Worm (Caenorhabditis elegans) whole organism, midembryonic: ENCODE measurements around the gene set-5.

Experiments used
- T22C8.4 ChIP-seq: fragments of 200-800 bp; sonication (Bioruptor generic); IDR thresholded peaks from 2 replicates; pipeline ENCODE4 v1.3.6; 2022; ENCODE audit warnings: missing genetic modification characterization, missing compliant biosample characterization
- cog-1 ChIP-seq: sonication (generic microtip); optimal IDR thresholded peaks from 2 replicates; lab custom pipeline; 2016; ENCODE audit warnings: missing genetic modification characterization, missing compliant biosample characterization
- flt-1 ChIP-seq: fragments of 200-800 bp; sonication (Bioruptor generic); IDR thresholded peaks from 2 replicates; pipeline ENCODE4 v1.3.6; 2022; ENCODE audit warnings: missing genetic modification characterization, missing compliant biosample characterization
- klf-2 ChIP-seq: fragments of 200-800 bp; sonication (Bioruptor generic); conservative IDR thresholded peaks from 2 replicates; pipeline ENCODE4 v1.3.6; 2022; ENCODE audit warnings: missing genetic modification reagents, missing genetic modification characterization, missing compliant biosample characterization
- med-1 ChIP-seq: sonication (generic microtip); optimal IDR thresholded peaks from 2 replicates; lab custom pipeline; 2017; ENCODE audit warnings: missing genetic modification characterization, mild to moderate bottlenecking, missing compliant biosample characterization, antibody characterized with exemption, missing genetic modification reagents; ENCODE audit not compliant: insufficient read depth
- ref-1 ChIP-seq: fragments of 200-800 bp; sonication (Bioruptor generic); conservative IDR thresholded peaks from 2 replicates; pipeline ENCODE4 v1.3.6; 2022; ENCODE audit warnings: missing genetic modification reagents, missing genetic modification characterization, missing compliant biosample characterization
- tab-1 ChIP-seq: fragments of 200-800 bp; sonication (Bioruptor generic); IDR thresholded peaks from 2 replicates; pipeline ENCODE4 v1.3.6; 2022; ENCODE audit warnings: missing genetic modification characterization, missing compliant biosample characterization
- ztf-23 ChIP-seq: fragments of 200-800 bp; sonication (Bioruptor generic); IDR thresholded peaks from 2 replicates; pipeline ENCODE4 v1.3.6; 2022; ENCODE audit warnings: missing genetic modification reagents, missing genetic modification characterization, missing compliant biosample characterization
- ztf-29 ChIP-seq: fragments of 200-800 bp; sonication (Bioruptor generic); IDR thresholded peaks from 2 replicates; pipeline ENCODE4 v1.3.6; 2022; ENCODE audit warnings: missing genetic modification reagents, missing genetic modification characterization, missing compliant biosample characterization

The set-5 gene

DNA sequence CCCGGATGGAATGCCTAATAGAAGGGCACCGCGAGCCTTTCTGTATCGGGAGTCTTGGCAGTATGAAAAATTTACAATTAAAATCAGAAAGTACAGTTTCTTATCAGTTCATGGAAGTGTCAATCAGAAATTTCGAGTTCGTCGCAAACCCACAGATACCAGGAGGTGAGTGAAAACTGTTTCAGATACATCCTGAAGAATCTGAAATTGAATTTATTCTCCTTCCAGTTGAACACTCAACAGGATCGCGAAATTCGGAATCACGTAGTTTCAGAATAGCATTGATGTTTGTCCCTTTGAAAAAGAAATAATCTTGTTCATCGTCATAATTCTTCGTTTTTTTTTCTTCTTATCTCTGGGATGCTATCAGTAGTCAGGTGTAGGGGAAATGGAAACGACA is 17.3 kb downstream of the set-5 start, which contains the start of gene fbxa-147:
Gene fbxa-147 (plus strand): TSS at position 386 of the 400 bp plus-strand sequence.
- no peak for TF ChIP-seq ztf-29 (GFP tag; lab: Robert Waterston, UW)
- TF ChIP-seq cog-1 (tag; lab: Kevin White, UChicago), result no peak
- no peak for TF ChIP-seq T22C8.4 (GFP tag; lab: Robert Waterston, UW)
- TF ChIP-seq flt-1 (GFP tag; lab: Robert Waterston, UW), result no peak
- no peak for TF ChIP-seq klf-2
- no peak for TF ChIP-seq med-1 (GFP tag; lab: Kevin White, UChicago)
- TF ChIP-seq ref-1 (GFP tag; lab: Robert Waterston, UW), result no peak
- TF ChIP-seq tab-1 (GFP tag; lab: Robert Waterston, UW), result no peak

DNA sequence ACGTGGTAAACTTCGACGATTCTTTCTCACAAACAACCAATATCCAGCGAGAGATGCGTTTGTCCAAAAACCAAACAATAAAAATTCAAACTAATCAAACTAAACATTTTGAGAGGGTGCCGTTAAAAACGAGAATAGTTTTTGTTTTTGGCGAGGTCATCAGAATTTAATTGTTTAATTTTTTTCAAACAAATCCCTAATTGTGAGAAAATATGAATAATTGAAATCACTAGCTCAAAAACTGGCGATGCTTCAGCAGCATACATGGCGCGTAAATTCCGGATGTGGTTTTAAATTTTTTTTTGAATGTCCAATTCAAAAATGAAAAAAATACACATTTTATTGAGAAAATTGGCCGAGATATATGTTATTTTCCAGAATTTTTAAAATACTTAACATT is 20.7 kb downstream of the set-5 start, which contains the start of gene R08A2.1:
Gene R08A2.1 (minus strand): TSS at position 101 of the 400 bp plus-strand sequence.
- TF ChIP-seq klf-2, result no peak
- no peak for TF ChIP-seq cog-1 (tag; lab: Kevin White, UChicago)
- TF ChIP-seq ref-1 (GFP tag; lab: Robert Waterston, UW), result no peak
- TF ChIP-seq ztf-29 (GFP tag; lab: Robert Waterston, UW), result no peak
- no peak for TF ChIP-seq ztf-23
- no peak for TF ChIP-seq T22C8.4 (GFP tag; lab: Robert Waterston, UW)
- no peak for TF ChIP-seq tab-1 (GFP tag; lab: Robert Waterston, UW)
- no peak for TF ChIP-seq flt-1 (GFP tag; lab: Robert Waterston, UW)
- TF ChIP-seq med-1 (GFP tag; lab: Kevin White, UChicago), result no peak

- TF ChIP-seq med-1 (GFP tag; lab: Kevin White, UChicago) (no peak), cog-1 (tag; lab: Kevin White, UChicago) (no peak), ref-1 (GFP tag; lab: Robert Waterston, UW) (no peak), klf-2 (no peak), T22C8.4 (GFP tag; lab: Robert Waterston, UW) (no peak), tab-1 (GFP tag; lab: Robert Waterston, UW) (no peak), flt-1 (GFP tag; lab: Robert Waterston, UW) (no peak), ztf-23 (no peak), ztf-29 (GFP tag; lab: Robert Waterston, UW) (no peak)
These were observed 24.3 kb downstream of the set-5 start, which contains the start of gene R08A2.7 for ce11 chrV:14723020-14723419. Gene R08A2.7 (plus strand): TSS chrV:14723320.

DNA sequence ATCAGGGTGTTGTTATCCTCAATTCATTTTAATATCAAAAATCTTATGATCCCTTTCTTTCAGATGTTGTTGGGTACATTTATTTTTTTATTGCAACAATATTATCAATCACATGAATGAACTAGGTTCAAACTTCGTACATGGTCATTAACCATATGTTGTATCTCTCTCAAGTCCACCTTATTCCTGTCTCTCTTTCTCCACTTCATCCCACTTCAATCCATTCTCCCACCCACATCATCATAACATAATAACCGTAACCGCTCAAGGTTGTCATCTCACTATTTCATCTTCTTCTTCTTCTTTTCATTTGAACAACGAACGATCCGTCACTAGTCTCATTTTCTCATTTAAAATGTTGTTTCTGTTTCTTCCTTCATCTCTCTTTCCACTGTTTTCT is 26.6 kb downstream of the set-5 start:
- TF ChIP-seq flt-1 (GFP tag; lab: Robert Waterston, UW) (no peak), ztf-29 (GFP tag; lab: Robert Waterston, UW) (no peak), klf-2 (no peak), ztf-23 (no peak), cog-1 (tag; lab: Kevin White, UChicago) (no peak), T22C8.4 (GFP tag; lab: Robert Waterston, UW) (no peak), tab-1 (GFP tag; lab: Robert Waterston, UW) (no peak), ref-1 (GFP tag; lab: Robert Waterston, UW) (no peak), med-1 (GFP tag; lab: Kevin White, UChicago) (no peak)

- TF ChIP-seq ref-1 (GFP tag; lab: Robert Waterston, UW) (no peak), tab-1 (GFP tag; lab: Robert Waterston, UW) (no peak), cog-1 (tag; lab: Kevin White, UChicago) (no peak), med-1 (GFP tag; lab: Kevin White, UChicago) (no peak), T22C8.4 (GFP tag; lab: Robert Waterston, UW) (no peak), klf-2 (no peak)
These were observed 27.8 kb downstream of the set-5 start, which contains the start of gene Y50E8A.1 for ce11 chrV:14726596-14726995. Gene Y50E8A.1 (plus strand): TSS chrV:14726896.

ce11 chrV:14728754-14729153 is 30.0 kb downstream of the set-5 start, which contains the start of gene Y50E8A.2:
Gene Y50E8A.2 (minus strand): TSS chrV:14728854.
- TF ChIP-seq T22C8.4 (GFP tag; lab: Robert Waterston, UW) (no peak), flt-1 (GFP tag; lab: Robert Waterston, UW) (no peak), med-1 (GFP tag; lab: Kevin White, UChicago) (no peak), ztf-23 (no peak), cog-1 (tag; lab: Kevin White, UChicago) (no peak), ref-1 (GFP tag; lab: Robert Waterston, UW) (no peak), klf-2 (no peak), tab-1 (GFP tag; lab: Robert Waterston, UW) (no peak), ztf-29 (GFP tag; lab: Robert Waterston, UW) (no peak)

DNA sequence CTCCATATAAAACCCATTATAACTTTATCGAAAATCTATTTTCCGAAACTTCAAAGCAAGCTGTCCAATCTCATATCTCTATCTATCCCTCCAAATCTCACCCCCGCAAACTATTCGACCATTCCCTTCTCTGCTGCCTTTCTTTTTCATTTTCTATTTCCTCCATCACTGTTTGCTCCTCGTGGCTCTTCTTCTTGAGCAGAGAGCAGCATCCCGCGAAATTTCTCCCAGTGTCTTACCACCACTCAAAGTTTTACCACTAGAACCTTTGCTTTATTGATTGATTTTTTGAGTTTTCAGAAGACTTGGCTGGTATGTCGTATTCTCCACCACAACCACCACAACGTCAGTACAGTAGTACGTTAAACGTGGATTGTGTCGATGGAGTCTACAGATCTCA is 30.6 kb downstream of the set-5 start, which contains the start of gene oig-3:
Gene oig-3 (plus strand): TSS at position 301 of the 400 bp plus-strand sequence.
- TF ChIP-seq med-1 (GFP tag; lab: Kevin White, UChicago) (no peak), ztf-29 (GFP tag; lab: Robert Waterston, UW) (no peak), cog-1 (tag; lab: Kevin White, UChicago) (no peak)

ce11 chrV:14734187-14734765 is 35.5 kb downstream of the set-5 start, which contains the start of gene unc-61:
Gene unc-61 (minus strand): TSS chrV:14734237.
- TF ChIP-seq ref-1 (GFP tag; lab: Robert Waterston, UW) (no peak), T22C8.4 (GFP tag; lab: Robert Waterston, UW) (no peak), ztf-23 (no peak), klf-2 (no peak), flt-1 (GFP tag; lab: Robert Waterston, UW) (no peak), cog-1 (tag; lab: Kevin White, UChicago) (no peak), tab-1 (GFP tag; lab: Robert Waterston, UW) (no peak), med-1 (GFP tag; lab: Kevin White, UChicago) (no peak), ztf-29 (GFP tag; lab: Robert Waterston, UW) (no peak)

- TF ChIP-seq klf-2 (no peak), ztf-29 (GFP tag; lab: Robert Waterston, UW) (no peak), med-1 (GFP tag; lab: Kevin White, UChicago) (no peak), flt-1 (GFP tag; lab: Robert Waterston, UW) (no peak), ztf-23 (no peak), ref-1 (GFP tag; lab: Robert Waterston, UW) (no peak), tab-1 (GFP tag; lab: Robert Waterston, UW) (no peak), T22C8.4 (GFP tag; lab: Robert Waterston, UW) (no peak), cog-1 (tag; lab: Kevin White, UChicago) (no peak)
These were observed 38.1 kb downstream of the set-5 start, which contains the start of gene Y50E8A.5 for ce11 chrV:14736851-14737250. Gene Y50E8A.5 (minus strand): TSS chrV:14736951.
